Fruit fly (Drosophila melanogaster): ENCODE data around the gene mRpL21.

The mRpL21 gene

DNA sequence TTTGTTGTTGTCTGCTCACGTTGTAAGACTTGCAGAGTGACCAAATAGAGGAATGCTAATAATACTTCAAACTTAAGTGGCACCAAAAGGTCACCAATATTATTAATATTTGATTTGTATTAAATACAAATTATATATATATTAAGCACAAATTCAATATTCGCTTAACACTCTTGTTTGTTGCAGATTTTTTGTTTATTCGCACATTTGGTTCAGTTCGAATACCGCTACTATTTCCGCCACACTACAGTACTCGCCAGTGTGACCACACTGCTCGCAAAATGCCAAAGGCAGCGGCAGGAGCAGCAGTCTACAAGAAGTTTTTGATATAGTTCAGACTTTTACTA is 9.3 kb upstream of the mRpL21 start, which contains the start of gene Max (continued):
- peak; percentile 51 for TF ChIP-seq CG1233 (GFP tag; optimal IDR thresholded peaks at IDR 0.05)
- TF ChIP-seq sr (GFP tag; IDR thresholded peaks at IDR 0.05) = no peak
- TF ChIP-seq CrebB (tag; optimal IDR thresholded peaks at IDR 0.05) = peak; percentile 63
- TF ChIP-seq hkb (optimal IDR thresholded peaks at IDR 0.05) = no peak
- peak; percentile 79 for TF ChIP-seq hkb (GFP tag; IDR thresholded peaks at IDR 0.05)
- peak; percentile 43 for TF ChIP-seq Six4 (GFP tag; optimal IDR thresholded peaks at IDR 0.05)
- peak; percentile 76 for TF ChIP-seq CG17328 (GFP tag; IDR thresholded peaks at IDR 0.05)
- peak; percentile 47; the same call in 1 of the 2 replicates for TF ChIP-seq CG31224 (GFP tag; IDR thresholded peaks at IDR 0.05)
- peak; percentile 49; the same call in 2 of the 3 replicates for TF ChIP-seq Optix (GFP tag; IDR thresholded peaks at IDR 0.05)
- TF ChIP-seq salm (tag; optimal IDR thresholded peaks at IDR 0.05) = peak; percentile 59
- peak; percentile 80 for TF ChIP-seq CG11504 (tag; optimal IDR thresholded peaks at IDR 0.05)
- TF ChIP-seq vvl (GFP tag; IDR thresholded peaks at IDR 0.05) = peak; percentile 90
- peak; percentile 22 for TF ChIP-seq dm (GFP tag; optimal IDR thresholded peaks at IDR 0.05)
- TF ChIP-seq CG34376 (GFP tag; optimal IDR thresholded peaks at IDR 0.05) = peak; percentile 46
- TF ChIP-seq fd96Cb (tag; optimal IDR thresholded peaks at IDR 0.05) = peak; percentile 56
- peak; percentile 84 for TF ChIP-seq gem (tag; optimal IDR thresholded peaks at IDR 0.05)
- TF ChIP-seq Mrtf (GFP tag; IDR thresholded peaks at IDR 0.05) = peak; percentile 37; the same call in 1 of the 3 replicates
- no peak for TF ChIP-seq Bteb2 (GFP tag; optimal IDR thresholded peaks at IDR 0.05)
- TF ChIP-seq ATbp (GFP tag; optimal IDR thresholded peaks at IDR 0.05) = peak; percentile 0
- TF ChIP-seq CG14441 (GFP tag; IDR thresholded peaks at IDR 0.05) = peak; percentile 76
- peak; percentile 75 for TF ChIP-seq Hmr (GFP tag; optimal IDR thresholded peaks at IDR 0.05)
- TF ChIP-seq bowl (GFP tag; IDR thresholded peaks at IDR 0.05) = no peak; the same call in 1 of the 2 replicates
- peak; percentile 68; the same call in 2 of the 3 replicates for TF ChIP-seq gce (GFP tag; IDR thresholded peaks at IDR 0.05)
- TF ChIP-seq Hr78 (GFP tag; optimal IDR thresholded peaks at IDR 0.05) = peak in 1 of 2 experiments; percentile 96
- TF ChIP-seq CG15514 (GFP tag; optimal IDR thresholded peaks at IDR 0.05) = peak; percentile 83
- peak; percentile 90 for TF ChIP-seq CG12391 (tag; optimal IDR thresholded peaks at IDR 0.05)
- peak; percentile 28 for TF ChIP-seq nerfin-1 (tag; optimal IDR thresholded peaks at IDR 0.05)
- TF ChIP-seq pum (GFP tag; optimal IDR thresholded peaks at IDR 0.05) = no peak
- peak; percentile 45 for TF ChIP-seq zen (tag; optimal IDR thresholded peaks at IDR 0.05)
- peak; percentile 75 for TF ChIP-seq caup (GFP tag; optimal IDR thresholded peaks at IDR 0.05; ENCODE audit: severe bottlenecking)
- peak; percentile 79 for TF ChIP-seq ara (GFP tag; IDR thresholded peaks at IDR 0.05)
- TF ChIP-seq maf-S (GFP tag; optimal IDR thresholded peaks at IDR 0.05) = no peak
- no peak for TF ChIP-seq jumu (GFP tag; optimal IDR thresholded peaks at IDR 0.05)
- TF ChIP-seq Adf1 (GFP tag; IDR thresholded peaks at IDR 0.05) = peak; percentile 44; the same call in 1 of the 2 replicates
- TF ChIP-seq CG8765 (GFP tag; IDR thresholded peaks at IDR 0.05) = no peak
- peak; percentile 65 for TF ChIP-seq CG11247 (GFP tag; IDR thresholded peaks at IDR 0.05)
- no peak for TF ChIP-seq abd-A (tag; optimal IDR thresholded peaks at IDR 0.05)
- TF ChIP-seq CG4854 (GFP tag; optimal IDR thresholded peaks at IDR 0.05) = peak; percentile 3
- TF ChIP-seq chif (GFP tag; optimal IDR thresholded peaks at IDR 0.05) = peak in 1 of 2 experiments; percentile 5
- peak; percentile 46 for TF ChIP-seq onecut (GFP tag; IDR thresholded peaks at IDR 0.05)
- peak; percentile 43 for TF ChIP-seq CG3407 (GFP tag; optimal IDR thresholded peaks at IDR 0.05)
- TF ChIP-seq bigmax (GFP tag; optimal IDR thresholded peaks at IDR 0.05) = peak; percentile 8
- TF ChIP-seq CG14050 (GFP tag; IDR thresholded peaks at IDR 0.05) = peak; percentile 46; the same call in 1 of the 3 replicates
- no peak for TF ChIP-seq luna (GFP tag; optimal IDR thresholded peaks at IDR 0.05)
- TF ChIP-seq bcd (GFP tag; optimal IDR thresholded peaks at IDR 0.05) = peak; percentile 67
- TF ChIP-seq D19A (tag; optimal IDR thresholded peaks at IDR 0.05) = peak; percentile 66
- TF ChIP-seq CG2129 (GFP tag; IDR thresholded peaks at IDR 0.05; ENCODE audit: partially characterized antibody) = no peak
- TF ChIP-seq CG14710 (tag; optimal IDR thresholded peaks at IDR 0.05) = peak; percentile 99
- TF ChIP-seq CG32772 (GFP tag; IDR thresholded peaks at IDR 0.05) = 0 out of 2 replicates have a peak, but pooled peaks have one; percentile 45
- TF ChIP-seq CG14014 (GFP tag; IDR thresholded peaks at IDR 0.05) = peak; percentile 70
- peak; percentile 18; the same call in 1 of the 2 replicates for TF ChIP-seq aop (GFP tag; IDR thresholded peaks at IDR 0.05)
